Worm (Caenorhabditis elegans) whole organism, L1 larva: ENCODE measurements around the gene srh-172.

Source experiments
- aha-1 ChIP-seq: fragments of 150-350 bp; optimal IDR thresholded peaks from 2 replicates; lab custom pipeline; 2014; ENCODE audit warnings: missing biosample characterization, missing genetic modification characterization
- aly-2 ChIP-seq: fragments of 150-350 bp; optimal IDR thresholded peaks from 2 replicates; lab custom pipeline; 2014; ENCODE audit warnings: missing biosample characterization, missing genetic modification characterization
- ceh-8 ChIP-seq: fragments of 200-800 bp; sonication (Bioruptor generic); optimal IDR thresholded peaks from 2 replicates; lab custom pipeline; 2018; ENCODE audit warnings: mild to moderate bottlenecking, missing genetic modification characterization, moderate library complexity, missing compliant biosample characterization
- dpl-1 ChIP-seq, 3 experiments: fragments of 150-350 bp in 2 of 3; sonication (generic microtip) in 1 of 3; optimal IDR thresholded peaks; 2 replicates each; lab custom pipeline; 2014 to 2017; ENCODE audit warnings: missing biosample characterization in 3 of 3, missing genetic modification characterization in 3 of 3, missing genetic modification reagents in 3 of 3
- lin-13 ChIP-seq: fragments of 150-350 bp; optimal IDR thresholded peaks from 2 replicates; lab custom pipeline; 2014; ENCODE audit warnings: missing biosample characterization, missing genetic modification reagents, missing genetic modification characterization
- lin-35 ChIP-seq, 2 experiments: fragments of 150-350 bp; optimal IDR thresholded peaks; 2 replicates each; lab custom pipeline; 2014; ENCODE audit warnings: missing biosample characterization in 2 of 2, missing genetic modification characterization in 2 of 2, missing genetic modification reagents in 2 of 2
- nhr-11 ChIP-seq: fragments of 150-350 bp; optimal IDR thresholded peaks from 2 replicates; lab custom pipeline; 2014; ENCODE audit warnings: missing biosample characterization, missing genetic modification characterization
- nhr-237 ChIP-seq: fragments of 150-350 bp; optimal IDR thresholded peaks from 2 replicates; lab custom pipeline; 2014; ENCODE audit warnings: missing biosample characterization, missing genetic modification characterization
- nhr-76 ChIP-seq: sonication (generic microtip); optimal IDR thresholded peaks from 2 replicates; lab custom pipeline; 2017; ENCODE audit warnings: missing biosample characterization, missing genetic modification characterization
- skn-1 ChIP-seq: fragments of 150-350 bp; optimal IDR thresholded peaks from 2 replicates; lab custom pipeline; 2014; ENCODE audit warnings: missing biosample characterization, missing genetic modification characterization

ce11 chrV:19958744-19959143 lies at the start of gene srh-172:
- TF ChIP-seq dpl-1 (GFP tag; optimal IDR thresholded peaks at IDR 0.05; lab: Kevin White, UChicago) = no peak
- TF ChIP-seq skn-1 (tag; lab: Kevin White, UChicago) = no peak
- TF ChIP-seq aly-2 (tag; lab: Kevin White, UChicago) = no peak
- TF ChIP-seq nhr-11 (tag; lab: Kevin White, UChicago) = no peak
- no peak for TF ChIP-seq lin-35 (GFP tag; optimal IDR thresholded peaks at IDR 0.05; lab: Kevin White, UChicago)
- TF ChIP-seq ceh-8 (GFP tag; lab: Kevin White, UChicago) = no peak
- no peak for TF ChIP-seq lin-13 (GFP tag; lab: Kevin White, UChicago)
- TF ChIP-seq nhr-237 = no peak
- TF ChIP-seq aha-1 = no peak
- TF ChIP-seq nhr-76 (tag; lab: Kevin White, UChicago) = no peak
